Fruit fly (Drosophila melanogaster) whole organism, embryonic: ENCODE data around the gene TFAM.

ENCODE experiments used
- BtbVII ChIP-seq: fragments of 200-800 bp; sonication (Bioruptor generic); optimal IDR thresholded peaks from 3 replicates; lab custom pipeline; 2017; ENCODE audit warnings: missing biosample characterization, mild to moderate bottlenecking, missing genetic modification characterization
- CG10979 ChIP-seq: fragments of 200-800 bp; sonication (Bioruptor generic); optimal IDR thresholded peaks from 2 replicates; lab custom pipeline; 2018; ENCODE audit warnings: missing biosample characterization, mild to moderate bottlenecking, missing genetic modification characterization, moderate library complexity
- CG12104 ChIP-seq: fragments of 200-800 bp; sonication (Bioruptor generic); optimal IDR thresholded peaks from 3 replicates; lab custom pipeline; 2016; ENCODE audit warnings: missing biosample characterization, missing genetic modification characterization
- CG12769 ChIP-seq: fragments of 200-800 bp; sonication (Bioruptor generic); optimal IDR thresholded peaks from 2 replicates; lab custom pipeline; 2019; ENCODE audit warnings: missing biosample characterization, mild to moderate bottlenecking, missing genetic modification characterization, moderate library complexity
- CG13287 ChIP-seq: fragments of 200-800 bp; sonication (Bioruptor generic); IDR thresholded peaks from 2 replicates; pipeline ENCODE4 v1.3.6; 2022; ENCODE audit warnings: missing biosample characterization, missing genetic modification characterization; ENCODE audit not compliant: partially characterized antibody
- CG13894 ChIP-seq: fragments of 200-800 bp; sonication (Bioruptor generic); optimal IDR thresholded peaks from 3 replicates; lab custom pipeline; 2018; ENCODE audit warnings: missing biosample characterization, mild to moderate bottlenecking, missing genetic modification characterization, moderate library complexity
- CG14860 ChIP-seq: fragments of 200-800 bp; sonication (Bioruptor generic); IDR thresholded peaks from 3 replicates; pipeline ENCODE4 v1.3.6; 2022; ENCODE audit warnings: missing biosample characterization, missing genetic modification characterization; ENCODE audit not compliant: partially characterized antibody
- CG1792 ChIP-seq: fragments of 200-800 bp; sonication (Bioruptor generic); optimal IDR thresholded peaks from 2 replicates; lab custom pipeline; 2016; ENCODE audit warnings: missing biosample characterization, missing genetic modification characterization
- CG2120 ChIP-seq: fragments of 200-800 bp; sonication (Bioruptor generic); optimal IDR thresholded peaks from 3 replicates; lab custom pipeline; 2016; ENCODE audit warnings: missing biosample characterization, missing genetic modification characterization
- CG2678 ChIP-seq: fragments of 200-800 bp; sonication (Bioruptor generic); optimal IDR thresholded peaks from 3 replicates; lab custom pipeline; 2019; ENCODE audit warnings: missing biosample characterization, mild to moderate bottlenecking, missing genetic modification characterization, moderate library complexity
- CG31441 ChIP-seq: fragments of 200-800 bp; sonication (Bioruptor generic); IDR thresholded peaks from 2 replicates; pipeline ENCODE4 v1.3.6; 2022; ENCODE audit warnings: missing biosample characterization, missing genetic modification characterization
- CG34224 ChIP-seq: fragments of 200-800 bp; sonication (Bioruptor generic); IDR thresholded peaks from 3 replicates; pipeline ENCODE4 v1.3.6; 2022; ENCODE audit warnings: missing biosample characterization, missing genetic modification characterization; ENCODE audit not compliant: partially characterized antibody
- CG42726 ChIP-seq: fragments of 200-800 bp; sonication (Bioruptor generic); IDR thresholded peaks from 2 replicates; pipeline ENCODE4 v1.3.6; 2022; ENCODE audit warnings: missing biosample characterization, missing genetic modification characterization; ENCODE audit not compliant: partially characterized antibody
- CG4820 ChIP-seq: fragments of 200-800 bp; sonication (Bioruptor generic); optimal IDR thresholded peaks from 3 replicates; lab custom pipeline; 2016; ENCODE audit warnings: missing biosample characterization, missing genetic modification characterization
- CG5180 ChIP-seq: fragments of 200-800 bp; sonication (Bioruptor generic); optimal IDR thresholded peaks from 3 replicates; lab custom pipeline; 2017; ENCODE audit warnings: missing biosample characterization, missing genetic modification characterization, mild to moderate bottlenecking, moderate library complexity, missing genetic modification reagents
- CG7556 ChIP-seq: fragments of 200-800 bp; sonication (Bioruptor generic); optimal IDR thresholded peaks from 2 replicates; lab custom pipeline; 2017; ENCODE audit warnings: missing biosample characterization, mild to moderate bottlenecking, missing genetic modification characterization
- CG9215 ChIP-seq: fragments of 200-800 bp; sonication (Bioruptor generic); IDR thresholded peaks from 2 replicates; pipeline ENCODE4 v1.3.6; 2022; ENCODE audit warnings: missing biosample characterization, missing genetic modification characterization
- CG9437 ChIP-seq: fragments of 200-800 bp; sonication (Bioruptor generic); optimal IDR thresholded peaks from 2 replicates; lab custom pipeline; 2018; ENCODE audit warnings: missing biosample characterization, mild to moderate bottlenecking, missing genetic modification characterization
- D ChIP-seq, 2 experiments: fragments of 200-800 bp in 1 of 2; fragments of >200 bp in 1 of 2; sonication (Bioruptor generic) in 1 of 2; optimal IDR thresholded peaks; 2 replicates in 1 of 2; 3 replicates in 1 of 2; lab custom pipeline; 2017; ENCODE audit warnings: mild to moderate bottlenecking in 1 of 2, missing biosample characterization in 1 of 2, missing genetic modification characterization in 1 of 2, missing genetic modification reagents in 1 of 2
- Dfd ChIP-seq, 2 experiments: fragments of >200 bp; optimal IDR thresholded peaks; 2 replicates each; lab custom pipeline; 2017; ENCODE audit warnings: missing biosample characterization in 2 of 2, missing genetic modification characterization in 2 of 2
- Doc2 ChIP-seq: fragments of 200-800 bp; sonication (Bioruptor generic); IDR thresholded peaks from 2 replicates; pipeline ENCODE4 v1.3.6; 2022; ENCODE audit warnings: missing biosample characterization, missing genetic modification characterization
- Drgx ChIP-seq: fragments of 200-800 bp; sonication (Bioruptor generic); IDR thresholded peaks from 2 replicates; pipeline ENCODE4 v1.3.6; 2022; ENCODE audit warnings: missing biosample characterization, missing genetic modification characterization
- GATAe ChIP-seq: fragments of 200-800 bp; sonication (Bioruptor generic); conservative IDR thresholded peaks from 2 replicates; pipeline ENCODE4 v1.3.6; 2022; ENCODE audit warnings: missing biosample characterization, missing genetic modification characterization
- HHEX ChIP-seq: fragments of 200-800 bp; sonication (Bioruptor generic); optimal IDR thresholded peaks from 3 replicates; lab custom pipeline; 2017; ENCODE audit warnings: missing biosample characterization, mild to moderate bottlenecking, missing genetic modification characterization, missing genetic modification reagents
- Hey ChIP-seq: fragments of 200-800 bp; sonication (Bioruptor generic); optimal IDR thresholded peaks from 3 replicates; lab custom pipeline; 2018; ENCODE audit warnings: missing biosample characterization, mild to moderate bottlenecking, missing genetic modification characterization
- Lpt ChIP-seq: fragments of >200 bp; optimal IDR thresholded peaks from 2 replicates; lab custom pipeline; 2018; ENCODE audit warnings: missing biosample characterization, missing genetic modification characterization
- MTF-1 ChIP-seq: fragments of 200-800 bp; sonication (Bioruptor generic); optimal IDR thresholded peaks from 2 replicates; lab custom pipeline; 2018; ENCODE audit warnings: missing biosample characterization, mild to moderate bottlenecking, missing genetic modification characterization, borderline replicate concordance
- Sry-δ ChIP-seq: fragments of 200-800 bp; sonication (Bioruptor generic); optimal IDR thresholded peaks from 2 replicates; lab custom pipeline; 2016; ENCODE audit warnings: missing biosample characterization, missing genetic modification characterization
- ab ChIP-seq: fragments of 200-800 bp; sonication (Bioruptor generic); optimal IDR thresholded peaks from 2 replicates; lab custom pipeline; 2016; ENCODE audit warnings: missing biosample characterization, missing genetic modification characterization
- bab2 ChIP-seq: fragments of 200-800 bp; sonication (Bioruptor generic); optimal IDR thresholded peaks from 2 replicates; lab custom pipeline; 2016; ENCODE audit warnings: missing biosample characterization, missing genetic modification characterization
- chinmo ChIP-seq: fragments of 200-800 bp; sonication (Bioruptor generic); IDR thresholded peaks from 4 replicates; pipeline ENCODE4 v1.3.6; 2022; ENCODE audit warnings: missing biosample characterization, missing genetic modification characterization; ENCODE audit not compliant: partially characterized antibody
- ci ChIP-seq: fragments of 200-800 bp; sonication (Bioruptor generic); IDR thresholded peaks from 3 replicates; pipeline ENCODE4 v1.3.6; 2022; ENCODE audit warnings: missing biosample characterization, missing genetic modification characterization
- dimm ChIP-seq: fragments of 200-800 bp; sonication (Bioruptor generic); IDR thresholded peaks from 2 replicates; pipeline ENCODE4 v1.3.6; 2022; ENCODE audit warnings: missing biosample characterization, missing genetic modification characterization
- ewg ChIP-seq: fragments of 200-800 bp; sonication (Bioruptor generic); optimal IDR thresholded peaks from 3 replicates; lab custom pipeline; 2017; ENCODE audit warnings: mild to moderate bottlenecking, missing biosample characterization, missing genetic modification reagents, missing genetic modification characterization
- gcm ChIP-seq: fragments of 200-800 bp; sonication (Bioruptor generic); optimal IDR thresholded peaks from 2 replicates; lab custom pipeline; 2019; ENCODE audit warnings: missing biosample characterization, mild to moderate bottlenecking, missing genetic modification characterization, moderate library complexity
- gcm2 ChIP-seq: fragments of 200-800 bp; sonication (Bioruptor generic); optimal IDR thresholded peaks from 2 replicates; lab custom pipeline; 2016; ENCODE audit warnings: missing biosample characterization, missing genetic modification characterization
- gsb-n ChIP-seq: fragments of 200-800 bp; sonication (Bioruptor generic); optimal IDR thresholded peaks from 3 replicates; lab custom pipeline; 2018; ENCODE audit warnings: missing biosample characterization, mild to moderate bottlenecking, missing genetic modification characterization
- ken ChIP-seq: fragments of 200-800 bp; sonication (Bioruptor generic); IDR thresholded peaks from 3 replicates; pipeline ENCODE4 v1.3.6; 2022; ENCODE audit warnings: missing biosample characterization, missing genetic modification characterization
- knrl ChIP-seq: fragments of 200-800 bp; sonication (Bioruptor generic); IDR thresholded peaks from 3 replicates; pipeline ENCODE4 v1.3.6; 2022; ENCODE audit warnings: missing biosample characterization, missing genetic modification characterization; ENCODE audit not compliant: partially characterized antibody
- lov ChIP-seq, 2 experiments: fragments of 200-800 bp in 1 of 2; fragments of >200 bp in 1 of 2; sonication (Bioruptor generic) in 1 of 2; IDR thresholded peaks in 1 of 2; optimal IDR thresholded peaks in 1 of 2; 2 replicates in 1 of 2; 3 replicates in 1 of 2; pipeline versions ENCODE4 v1.3.6 to Lab custom; 2017 to 2022; ENCODE audit warnings: missing biosample characterization in 1 of 2, missing genetic modification characterization in 1 of 2
- nom ChIP-seq: fragments of 200-800 bp; sonication (Bioruptor generic); optimal IDR thresholded peaks from 2 replicates; lab custom pipeline; 2017; ENCODE audit warnings: missing biosample characterization, missing genetic modification characterization, mild to moderate bottlenecking, moderate library complexity, missing genetic modification reagents
- prd ChIP-seq, 3 experiments: fragments of >200 bp in 2 of 3; fragments of 200-800 bp in 1 of 3; sonication (Bioruptor generic) in 1 of 3; optimal IDR thresholded peaks in 2 of 3; IDR thresholded peaks in 1 of 3; 2 replicates in 2 of 3; 3 replicates in 1 of 3; pipeline versions ENCODE4 v1.3.6 to Lab custom; 2017 to 2022; ENCODE audit warnings: missing biosample characterization in 1 of 3, missing genetic modification characterization in 1 of 3
- sim ChIP-seq: fragments of 200-800 bp; sonication (Bioruptor generic); IDR thresholded peaks from 2 replicates; pipeline ENCODE4 v1.3.6; 2022; ENCODE audit warnings: missing biosample characterization, missing genetic modification characterization
- stc ChIP-seq: fragments of 200-800 bp; sonication (Bioruptor generic); IDR thresholded peaks from 2 replicates; pipeline ENCODE4 v1.3.6; 2022; ENCODE audit warnings: missing biosample characterization, missing genetic modification characterization
- tll ChIP-seq, 2 experiments: fragments of 200-800 bp in 1 of 2; fragments of >200 bp in 1 of 2; sonication (Bioruptor generic) in 1 of 2; optimal IDR thresholded peaks; 2 replicates each; lab custom pipeline; 2017 to 2019; ENCODE audit warnings: missing biosample characterization in 2 of 2, missing genetic modification characterization in 2 of 2, mild to moderate bottlenecking in 1 of 2, moderate library complexity in 1 of 2

Gene TFAM

dm6 chr3R:20557415-20558105 is 19.2 kb downstream of the TFAM start, which contains the start of the genes DPCoAC and CG5180 (continued):
- TF ChIP-seq Sry-δ (GFP tag; lab: Kevin White, UChicago) (peak; percentile 71), CG9215 (GFP tag; lab: Robert Waterston, UW) (peak; percentile 4; the same call in 1 of the 2 replicates), BtbVII (GFP tag; lab: Kevin White, UChicago) (no peak), CG1792 (peak; percentile 33), CG14860 (peak; percentile 39; the same call in 1 of the 3 replicates), CG31441 (GFP tag; lab: Robert Waterston, UW) (peak; percentile 59; the same call in 1 of the 2 replicates), tll (GFP tag; optimal IDR thresholded peaks at IDR 0.05; lab: Kevin White, UChicago) (peak in 1 of 2 experiments; percentile 12), CG2678 (tag; lab: Kevin White, UChicago) (peak; percentile 56), D (optimal IDR thresholded peaks at IDR 0.05; lab: Kevin White, UChicago) (peak; percentile 0), D (GFP tag; optimal IDR thresholded peaks at IDR 0.05; lab: Kevin White, UChicago) (peak; percentile 40), gcm (no peak), sim (GFP tag; lab: Robert Waterston, UW) (no peak), Dfd (GFP tag; optimal IDR thresholded peaks at IDR 0.05; lab: Kevin White, UChicago) (no peak), Hey (no peak), Drgx (GFP tag; lab: Robert Waterston, UW) (peak; percentile 44), CG4820 (GFP tag; lab: Kevin White, UChicago) (peak; percentile 8), CG13287 (GFP tag; lab: Robert Waterston, UW) (peak; percentile 52), gcm2 (GFP tag; lab: Kevin White, UChicago) (no peak), GATAe (0 out of 2 replicates have a peak, but pooled peaks have one; percentile 13), CG10979 (peak; percentile 38), prd (optimal IDR thresholded peaks at IDR 0.05; lab: Kevin White, UChicago) (no peak), prd (GFP tag; IDR thresholded peaks at IDR 0.05; lab: Robert Waterston, UW) (peak; percentile 86), HHEX (GFP tag; lab: Kevin White, UChicago) (peak; percentile 51), CG12104 (GFP tag; lab: Kevin White, UChicago) (no peak), CG42726 (GFP tag; lab: Robert Waterston, UW) (peak; percentile 56; the same call in 1 of the 2 replicates), chinmo (GFP tag; lab: Robert Waterston, UW) (peak; percentile 84; the same call in 1 of the 4 replicates), dimm (GFP tag; lab: Robert Waterston, UW) (0 out of 2 replicates have a peak, but pooled peaks have one; percentile 19), CG5180 (GFP tag; lab: Kevin White, UChicago) (peak; percentile 51), bab2 (peak; percentile 51), CG12769 (tag; lab: Kevin White, UChicago) (peak; percentile 75), CG7556 (GFP tag; lab: Kevin White, UChicago) (peak; percentile 36), CG2120 (GFP tag; lab: Kevin White, UChicago) (peak; percentile 78), CG34224 (GFP tag; lab: Robert Waterston, UW) (peak; percentile 50), Doc2 (GFP tag; lab: Robert Waterston, UW) (no peak), gsb-n (peak; percentile 15), knrl (GFP tag; lab: Robert Waterston, UW) (peak; percentile 48), lov (optimal IDR thresholded peaks at IDR 0.05; lab: Kevin White, UChicago) (no peak), lov (GFP tag; IDR thresholded peaks at IDR 0.05; lab: Robert Waterston, UW) (no peak), Lpt (GFP tag; lab: Kevin White, UChicago) (no peak), CG13894 (tag; lab: Kevin White, UChicago) (peak; percentile 76), ewg (GFP tag; lab: Kevin White, UChicago) (peak; percentile 45), ci (GFP tag; lab: Robert Waterston, UW) (peak; percentile 76), CG9437 (peak; percentile 59), MTF-1 (GFP tag; lab: Kevin White, UChicago) (peak; percentile 42), ab (peak; percentile 5), stc (peak; percentile 38; the same call in 1 of the 2 replicates), nom (peak; percentile 48), ken (GFP tag; lab: Robert Waterston, UW) (peak; percentile 75)
